Worm (Caenorhabditis elegans): ENCODE results near the gene nmy-1.

The nmy-1 gene

ce11 chrX:2924438-2924837 is 15.1 kb downstream of the nmy-1 start:
- TF ChIP-seq egl-43 (GFP tag; IDR thresholded peaks at IDR 0.05), result 0 out of 2 replicates have a peak, but pooled peaks have one; percentile 13
- no peak for TF ChIP-seq spr-3 (GFP tag; optimal IDR thresholded peaks at IDR 0.05)
- no peak for TF ChIP-seq mxl-3 (GFP tag; optimal IDR thresholded peaks at IDR 0.05)
- TF ChIP-seq hlh-11 (tag; optimal IDR thresholded peaks at IDR 0.05), result no peak
- TF ChIP-seq set-16 (GFP tag; IDR thresholded peaks at IDR 0.05), result 0 out of 2 replicates have a peak, but pooled peaks have one; percentile 15
- peak in 1 of 2 experiments; percentile 15 for TF ChIP-seq unc-62 (GFP tag; optimal IDR thresholded peaks at IDR 0.05 in 1 of 2)
- TF ChIP-seq unc-62 (tag; optimal IDR thresholded peaks at IDR 0.05), result no peak
- TF ChIP-seq daf-8 (GFP tag; IDR thresholded peaks at IDR 0.05), result no peak
- no peak for TF ChIP-seq unc-39 (tag; optimal IDR thresholded peaks at IDR 0.05)

- TF ChIP-seq unc-130 (GFP tag; optimal IDR thresholded peaks at IDR 0.05), result no peak
- TF ChIP-seq vab-7 (GFP tag; IDR thresholded peaks at IDR 0.05), result no peak
- TF ChIP-seq nhr-25 (tag; optimal IDR thresholded peaks at IDR 0.05; ENCODE audit: borderline replicate concordance, insufficient read depth), result no peak
- TF ChIP-seq lir-3 (tag; optimal IDR thresholded peaks at IDR 0.05), result no peak
- no peak for TF ChIP-seq nhr-77 (tag; optimal IDR thresholded peaks at IDR 0.05)
- no peak for TF ChIP-seq ceh-82 (tag; optimal IDR thresholded peaks at IDR 0.05)
These were observed 16.6 kb downstream of the nmy-1 start for ce11 chrX:2925950-2926349.

- TF ChIP-seq lin-15B (tag; optimal IDR thresholded peaks at IDR 0.05) (no peak), nhr-11 (tag; optimal IDR thresholded peaks at IDR 0.05) (no peak), set-16 (GFP tag; IDR thresholded peaks at IDR 0.05) (no peak), unc-39 (tag; optimal IDR thresholded peaks at IDR 0.05) (no peak), unc-62 (GFP tag; optimal IDR thresholded peaks at IDR 0.05 in 1 of 2) (peak in 1 of 2 experiments; percentile 89), unc-62 (tag; optimal IDR thresholded peaks at IDR 0.05) (no peak), ztf-7 (tag; optimal IDR thresholded peaks at IDR 0.05) (no peak), F10B5.3 (tag; optimal IDR thresholded peaks at IDR 0.05) (no peak), ceh-82 (tag; optimal IDR thresholded peaks at IDR 0.05) (no peak)
These were observed 18.2 kb downstream of the nmy-1 start for ce11 chrX:2927576-2927975.

- TF ChIP-seq ztf-11 (tag; optimal IDR thresholded peaks at IDR 0.05), result no peak
- TF ChIP-seq R02D3.7 (tag; optimal IDR thresholded peaks at IDR 0.05), result no peak
- TF ChIP-seq nhr-25 (tag; optimal IDR thresholded peaks at IDR 0.05; ENCODE audit: borderline replicate concordance, insufficient read depth), result no peak
- no peak for TF ChIP-seq T20F7.1 (GFP tag; optimal IDR thresholded peaks at IDR 0.05)
- TF ChIP-seq hif-1 (tag; optimal IDR thresholded peaks at IDR 0.05), result no peak
- TF ChIP-seq rbr-2 (tag; optimal IDR thresholded peaks at IDR 0.05), result no peak
- no peak for TF ChIP-seq nhr-111 (GFP tag; optimal IDR thresholded peaks at IDR 0.05)
- no peak for TF ChIP-seq hlh-30 (tag; optimal IDR thresholded peaks at IDR 0.05; ENCODE audit: insufficient read depth)
- no peak for TF ChIP-seq lir-3 (tag; optimal IDR thresholded peaks at IDR 0.05)
These were observed 18.8 kb downstream of the nmy-1 start for ce11 chrX:2928089-2928488.

ce11 chrX:2931852-2932251 is 22.5 kb downstream of the nmy-1 start:
- TF ChIP-seq tra-1 (GFP tag; IDR thresholded peaks at IDR 0.05) (peak; percentile 59; the same call in 1 of the 2 replicates), lin-39 (tag; optimal IDR thresholded peaks at IDR 0.05) (no peak), ctbp-1 (GFP tag; IDR thresholded peaks at IDR 0.05) (no peak), lsy-2 (tag; optimal IDR thresholded peaks at IDR 0.05) (peak in 1 of 2 experiments; percentile 5), F44E2.7 (GFP tag; IDR thresholded peaks at IDR 0.05) (no peak), daf-16 (GFP tag; optimal IDR thresholded peaks at IDR 0.05) (peak in 1 of 2 experiments; percentile 14), daf-16 (tag; optimal IDR thresholded peaks at IDR 0.05) (peak; percentile 92), madf-5 (GFP tag; IDR thresholded peaks at IDR 0.05) (no peak), ZK337.2 (GFP tag; IDR thresholded peaks at IDR 0.05) (no peak), ceh-20 (GFP tag; IDR thresholded peaks at IDR 0.05) (no peak), nhr-77 (tag; optimal IDR thresholded peaks at IDR 0.05) (peak; percentile 2), hmg-1.1 (GFP tag; IDR thresholded peaks at IDR 0.05) (no peak), lim-7 (GFP tag; IDR thresholded peaks at IDR 0.05) (no peak), hlh-30 (tag; optimal IDR thresholded peaks at IDR 0.05; ENCODE audit: insufficient read depth) (peak; percentile 20), mdt-29 (GFP tag; IDR thresholded peaks at IDR 0.05) (0 out of 2 replicates have a peak, but pooled peaks have one; percentile 26), duxl-1 (tag; optimal IDR thresholded peaks at IDR 0.05; ENCODE audit: poor library complexity) (no peak), dmd-8 (GFP tag; IDR thresholded peaks at IDR 0.05) (no peak), ZK546.5 (tag; optimal IDR thresholded peaks at IDR 0.05) (no peak), gei-8 (GFP tag; optimal IDR thresholded peaks at IDR 0.05) (peak; percentile 36), mxl-3 (GFP tag; optimal IDR thresholded peaks at IDR 0.05) (peak; percentile 50), dmd-6 (GFP tag; IDR thresholded peaks at IDR 0.05) (peak; percentile 82), hlh-11 (tag; optimal IDR thresholded peaks at IDR 0.05) (peak; percentile 69)
